Fruit fly (Drosophila melanogaster) whole organism, embryonic: ENCODE results near the gene CG32099.

ENCODE experiments used
- B-H1 ChIP-seq: fragments of 200-800 bp; sonication (Bioruptor generic); IDR thresholded peaks from 3 replicates; pipeline ENCODE4 v1.3.6; 2022; ENCODE audit warnings: missing biosample characterization, missing genetic modification characterization
- Blimp-1 ChIP-seq: fragments of 200-800 bp; sonication (Bioruptor generic); optimal IDR thresholded peaks from 3 replicates; lab custom pipeline; 2018; ENCODE audit warnings: missing biosample characterization, missing genetic modification characterization, mild to moderate bottlenecking, moderate library complexity, missing genetic modification reagents
- CG10543 ChIP-seq: fragments of 200-800 bp; sonication (Bioruptor generic); optimal IDR thresholded peaks from 3 replicates; lab custom pipeline; 2017; ENCODE audit warnings: missing biosample characterization, mild to moderate bottlenecking, missing genetic modification characterization, moderate library complexity
- CG10565 ChIP-seq: fragments of 200-800 bp; sonication (Bioruptor generic); optimal IDR thresholded peaks from 3 replicates; lab custom pipeline; 2016; ENCODE audit warnings: missing biosample characterization, mild to moderate bottlenecking, missing genetic modification characterization
- CG10959 ChIP-seq: fragments of 200-800 bp; sonication (Bioruptor generic); IDR thresholded peaks from 2 replicates; pipeline ENCODE4 v1.3.6; 2022; ENCODE audit warnings: missing biosample characterization, missing genetic modification characterization
- CG11085 ChIP-seq: fragments of 200-800 bp; sonication (Bioruptor generic); IDR thresholded peaks from 2 replicates; pipeline ENCODE4 v1.3.6; 2022; ENCODE audit warnings: missing biosample characterization, missing genetic modification characterization
- CG13123 ChIP-seq: fragments of 200-800 bp; sonication (Bioruptor generic); optimal IDR thresholded peaks from 2 replicates; lab custom pipeline; 2016; ENCODE audit warnings: missing biosample characterization, missing genetic modification characterization
- CG15601 ChIP-seq: fragments of 200-800 bp; sonication (Bioruptor generic); optimal IDR thresholded peaks from 3 replicates; lab custom pipeline; 2019; ENCODE audit warnings: missing biosample characterization, mild to moderate bottlenecking, missing genetic modification characterization, moderate library complexity
- CG1603 ChIP-seq: fragments of 200-800 bp; sonication (Bioruptor generic); optimal IDR thresholded peaks from 2 replicates; lab custom pipeline; 2019; ENCODE audit warnings: missing biosample characterization, mild to moderate bottlenecking, missing genetic modification characterization, moderate library complexity
- CG16813 ChIP-seq: fragments of 200-800 bp; sonication (Bioruptor generic); IDR thresholded peaks from 3 replicates; pipeline ENCODE4 v1.3.6; 2022; ENCODE audit warnings: missing biosample characterization, missing genetic modification characterization; ENCODE audit not compliant: partially characterized antibody
- CG17568 ChIP-seq: fragments of 200-800 bp; sonication (Bioruptor generic); optimal IDR thresholded peaks from 2 replicates; lab custom pipeline; 2018; ENCODE audit warnings: missing biosample characterization, mild to moderate bottlenecking, missing genetic modification characterization, moderate library complexity
- CG17802 ChIP-seq: fragments of 200-800 bp; sonication (Bioruptor generic); optimal IDR thresholded peaks from 2 replicates; lab custom pipeline; 2018; ENCODE audit warnings: missing biosample characterization, mild to moderate bottlenecking, missing genetic modification characterization, moderate library complexity
- CG17912 ChIP-seq: fragments of 200-800 bp; sonication (Bioruptor generic); optimal IDR thresholded peaks from 2 replicates; lab custom pipeline; 2018; ENCODE audit warnings: missing biosample characterization, mild to moderate bottlenecking, missing genetic modification characterization
- CG30431 ChIP-seq: fragments of 200-800 bp; sonication (Bioruptor generic); optimal IDR thresholded peaks from 2 replicates; lab custom pipeline; 2017; ENCODE audit warnings: missing biosample characterization, missing genetic modification characterization
- CG31224 ChIP-seq: fragments of 200-800 bp; sonication (Bioruptor generic); IDR thresholded peaks from 2 replicates; pipeline ENCODE4 v1.3.6; 2022; ENCODE audit warnings: missing biosample characterization, missing genetic modification characterization
- CG32767 ChIP-seq: fragments of 200-800 bp; sonication (Bioruptor generic); IDR thresholded peaks from 2 replicates; pipeline ENCODE4 v1.3.6; 2022; ENCODE audit warnings: missing biosample characterization, missing genetic modification characterization
- CG33557 ChIP-seq: fragments of 200-800 bp; sonication (Bioruptor generic); optimal IDR thresholded peaks from 2 replicates; lab custom pipeline; 2019; ENCODE audit warnings: missing biosample characterization, mild to moderate bottlenecking, missing genetic modification characterization, moderate library complexity
- CG4707 ChIP-seq: fragments of 200-800 bp; sonication (Bioruptor generic); optimal IDR thresholded peaks from 2 replicates; lab custom pipeline; 2018; ENCODE audit warnings: missing biosample characterization, mild to moderate bottlenecking, missing genetic modification characterization, moderate library complexity
- CG6272 ChIP-seq: fragments of 200-800 bp; sonication (Bioruptor generic); IDR thresholded peaks from 2 replicates; pipeline ENCODE4 v1.3.6; 2022; ENCODE audit warnings: missing biosample characterization, missing genetic modification characterization
- CG6791 ChIP-seq: fragments of 200-800 bp; sonication (Bioruptor generic); IDR thresholded peaks from 3 replicates; pipeline ENCODE4 v1.3.6; 2022; ENCODE audit warnings: missing biosample characterization, missing genetic modification characterization; ENCODE audit not compliant: partially characterized antibody
- CG7786 ChIP-seq: fragments of 200-800 bp; sonication (Bioruptor generic); optimal IDR thresholded peaks from 2 replicates; lab custom pipeline; 2016; ENCODE audit warnings: missing biosample characterization, missing genetic modification characterization
- CG9437 ChIP-seq: fragments of 200-800 bp; sonication (Bioruptor generic); optimal IDR thresholded peaks from 2 replicates; lab custom pipeline; 2018; ENCODE audit warnings: missing biosample characterization, mild to moderate bottlenecking, missing genetic modification characterization
- CG9727 ChIP-seq: fragments of 200-800 bp; sonication (Bioruptor generic); optimal IDR thresholded peaks from 3 replicates; lab custom pipeline; 2017; ENCODE audit warnings: missing biosample characterization, mild to moderate bottlenecking, missing genetic modification characterization
- CoRest ChIP-seq: fragments of 200-800 bp; sonication (Bioruptor generic); optimal IDR thresholded peaks from 3 replicates; lab custom pipeline; 2018; ENCODE audit warnings: missing biosample characterization, mild to moderate bottlenecking, missing genetic modification characterization, moderate library complexity
- D19B ChIP-seq: fragments of 200-800 bp; sonication (Bioruptor generic); optimal IDR thresholded peaks from 2 replicates; lab custom pipeline; 2017; ENCODE audit warnings: missing biosample characterization, mild to moderate bottlenecking, missing genetic modification characterization
- Dek ChIP-seq: fragments of 200-800 bp; sonication (Bioruptor generic); optimal IDR thresholded peaks from 3 replicates; lab custom pipeline; 2019; ENCODE audit warnings: missing biosample characterization, mild to moderate bottlenecking, missing genetic modification characterization, moderate library complexity
- Fer2 ChIP-seq: fragments of 200-800 bp; sonication (Bioruptor generic); optimal IDR thresholded peaks from 2 replicates; lab custom pipeline; 2018; ENCODE audit warnings: missing biosample characterization, mild to moderate bottlenecking, missing genetic modification characterization, moderate library complexity
- HLH4C ChIP-seq: fragments of 200-800 bp; sonication (Bioruptor generic); IDR thresholded peaks from 3 replicates; pipeline ENCODE4 v1.3.6; 2022; ENCODE audit warnings: missing biosample characterization, missing genetic modification characterization; ENCODE audit not compliant: partially characterized antibody
- Hsf ChIP-seq: fragments of 200-800 bp; sonication (Bioruptor generic); optimal IDR thresholded peaks from 3 replicates; lab custom pipeline; 2016; ENCODE audit warnings: missing biosample characterization, missing genetic modification characterization
- Lim3 ChIP-seq: fragments of 200-800 bp; sonication (Bioruptor generic); IDR thresholded peaks from 2 replicates; pipeline ENCODE4 v1.3.6; 2022; ENCODE audit warnings: missing biosample characterization, missing genetic modification characterization
- Max ChIP-seq: fragments of 200-800 bp; sonication (Bioruptor generic); optimal IDR thresholded peaks from 2 replicates; lab custom pipeline; 2016; ENCODE audit warnings: missing biosample characterization, mild to moderate bottlenecking, missing genetic modification characterization
- TFAM ChIP-seq: fragments of 200-800 bp; sonication (Bioruptor generic); optimal IDR thresholded peaks from 2 replicates; lab custom pipeline; 2017; ENCODE audit warnings: missing biosample characterization, missing genetic modification characterization, inconsistent platforms
- ara ChIP-seq: fragments of 200-800 bp; sonication (Bioruptor generic); IDR thresholded peaks from 2 replicates; pipeline ENCODE4 v1.3.6; 2022; ENCODE audit warnings: missing biosample characterization, missing genetic modification characterization
- az2 ChIP-seq: fragments of 200-800 bp; sonication (Bioruptor generic); optimal IDR thresholded peaks from 3 replicates; lab custom pipeline; 2016; ENCODE audit warnings: missing biosample characterization, missing genetic modification characterization
- cg ChIP-seq: fragments of 200-800 bp; sonication (Bioruptor generic); optimal IDR thresholded peaks from 3 replicates; lab custom pipeline; 2019; ENCODE audit warnings: missing biosample characterization, mild to moderate bottlenecking, missing genetic modification characterization, moderate library complexity
- dan ChIP-seq: fragments of 200-800 bp; sonication (Bioruptor generic); IDR thresholded peaks from 2 replicates; pipeline ENCODE4 v1.3.6; 2022; ENCODE audit warnings: missing biosample characterization, missing genetic modification characterization
- fru ChIP-seq: fragments of >200 bp; optimal IDR thresholded peaks from 2 replicates; lab custom pipeline; 2017
- gro ChIP-seq: fragments of 200-800 bp; sonication (Bioruptor generic); optimal IDR thresholded peaks from 2 replicates; lab custom pipeline; 2016; ENCODE audit warnings: missing biosample characterization, missing genetic modification characterization
- jumu ChIP-seq: fragments of 200-800 bp; sonication (Bioruptor generic); optimal IDR thresholded peaks from 3 replicates; lab custom pipeline; 2016; ENCODE audit warnings: missing biosample characterization, missing genetic modification characterization
- mirr ChIP-seq: fragments of 200-800 bp; sonication (Bioruptor generic); optimal IDR thresholded peaks from 3 replicates; lab custom pipeline; 2018; ENCODE audit warnings: missing biosample characterization, mild to moderate bottlenecking, missing genetic modification characterization
- nerfin-2 ChIP-seq: fragments of 200-800 bp; sonication (Bioruptor generic); IDR thresholded peaks from 2 replicates; pipeline ENCODE4 v1.3.6; 2022; ENCODE audit warnings: missing biosample characterization, missing genetic modification characterization; ENCODE audit not compliant: partially characterized antibody
- odd ChIP-seq: fragments of 200-800 bp; sonication (Bioruptor generic); optimal IDR thresholded peaks from 2 replicates; lab custom pipeline; 2017; ENCODE audit warnings: missing biosample characterization, mild to moderate bottlenecking, missing genetic modification characterization
- pan ChIP-seq, 4 experiments: fragments of >200 bp in 3 of 4; fragments of 200-800 bp in 1 of 4; sonication (Bioruptor generic) in 1 of 4; optimal IDR thresholded peaks in 3 of 4; IDR thresholded peaks in 1 of 4; 2 replicates each; pipeline versions ENCODE4 v1.3.6 to Lab custom; 2017 to 2022; ENCODE audit warnings: missing biosample characterization in 2 of 4, missing genetic modification characterization in 2 of 4, mixed read lengths in 1 of 4
- pfk ChIP-seq: fragments of 200-800 bp; sonication (Bioruptor generic); optimal IDR thresholded peaks from 2 replicates; lab custom pipeline; 2018; ENCODE audit warnings: missing biosample characterization, mild to moderate bottlenecking, missing genetic modification characterization, moderate library complexity
- tup ChIP-seq: fragments of 200-800 bp; sonication (Bioruptor generic); optimal IDR thresholded peaks from 2 replicates; lab custom pipeline; 2016; ENCODE audit warnings: missing biosample characterization, mild to moderate bottlenecking, missing genetic modification characterization, moderate library complexity
- unc-4 ChIP-seq: fragments of 200-800 bp; sonication (Bioruptor generic); IDR thresholded peaks from 2 replicates; pipeline ENCODE4 v1.3.6; 2022; ENCODE audit warnings: missing biosample characterization, missing genetic modification characterization; ENCODE audit not compliant: partially characterized antibody
- usp ChIP-seq: fragments of >200 bp; optimal IDR thresholded peaks from 2 replicates; lab custom pipeline; 2017; ENCODE audit warnings: missing biosample characterization, missing genetic modification characterization

CG32099 gene

dm6 chr3L:12111081-12111958, 37.8 kb upstream of the CG32099 start (continued):
- peak; percentile 66 for TF ChIP-seq Dek (tag; lab: Kevin White, UChicago)
- peak; percentile 82 for TF ChIP-seq CG32767 (GFP tag; lab: Robert Waterston, UW)
- no peak for TF ChIP-seq pan (optimal IDR thresholded peaks at IDR 0.05; lab: Kevin White, UChicago)
- peak in 1 of 2 experiments; percentile 76 for TF ChIP-seq pan (GFP tag; optimal IDR thresholded peaks at IDR 0.05 in 1 of 2, IDR thresholded peaks at IDR 0.05 in 1 of 2)
- no peak for TF ChIP-seq dan
- peak; percentile 95 for TF ChIP-seq CG15601 (tag; lab: Kevin White, UChicago)
- no peak for TF ChIP-seq unc-4 (GFP tag; lab: Robert Waterston, UW)
- peak; percentile 21 for TF ChIP-seq CG1603 (tag; lab: Kevin White, UChicago)
- no peak for TF ChIP-seq CG10959 (GFP tag; lab: Robert Waterston, UW)
- TF ChIP-seq mirr (GFP tag; lab: Kevin White, UChicago) = no peak
- TF ChIP-seq ara (GFP tag; lab: Robert Waterston, UW) = peak; percentile 27; the same call in 1 of the 2 replicates
- TF ChIP-seq az2 (GFP tag; lab: Kevin White, UChicago) = peak; percentile 64
- TF ChIP-seq pfk = no peak
- TF ChIP-seq CG10543 = no peak
- TF ChIP-seq CG17568 (GFP tag; lab: Kevin White, UChicago) = no peak
- peak; percentile 90 for TF ChIP-seq CG9727 (GFP tag; lab: Kevin White, UChicago)
- TF ChIP-seq CG6791 (GFP tag; lab: Robert Waterston, UW) = no peak
- peak; percentile 38 for TF ChIP-seq CG30431 (GFP tag; lab: Kevin White, UChicago)
- no peak for TF ChIP-seq usp
- TF ChIP-seq cg (GFP tag; lab: Kevin White, UChicago) = peak; percentile 34
- peak; percentile 49 for TF ChIP-seq Hsf
- TF ChIP-seq odd (GFP tag; lab: Kevin White, UChicago) = peak; percentile 81
- no peak for TF ChIP-seq tup
- no peak for TF ChIP-seq D19B (GFP tag; lab: Kevin White, UChicago)
- TF ChIP-seq nerfin-2 (GFP tag; lab: Robert Waterston, UW) = no peak
- peak; percentile 57 for TF ChIP-seq CG13123 (GFP tag; lab: Kevin White, UChicago)
- no peak for TF ChIP-seq HLH4C (GFP tag; lab: Robert Waterston, UW)
- TF ChIP-seq Max (GFP tag; lab: Kevin White, UChicago) = peak; percentile 45
- TF ChIP-seq CG17912 (GFP tag; lab: Kevin White, UChicago) = no peak
- TF ChIP-seq CG10565 (GFP tag; lab: Kevin White, UChicago) = no peak
- TF ChIP-seq gro = no peak
- peak; percentile 89 for TF ChIP-seq CG9437 (GFP tag; lab: Kevin White, UChicago)
- no peak for TF ChIP-seq CG11085 (GFP tag; lab: Robert Waterston, UW)
- TF ChIP-seq CG31224 (GFP tag; lab: Robert Waterston, UW) = no peak
- peak; percentile 93 for TF ChIP-seq Blimp-1 (GFP tag; lab: Kevin White, UChicago)
- 0 out of 3 replicates have a peak, but pooled peaks have one; percentile 54 for TF ChIP-seq B-H1 (GFP tag; lab: Robert Waterston, UW)
- TF ChIP-seq CG33557 (GFP tag; lab: Kevin White, UChicago) = peak; percentile 96
- TF ChIP-seq CG7786 (GFP tag; lab: Kevin White, UChicago) = no peak
- no peak for TF ChIP-seq CG6272 (GFP tag; lab: Robert Waterston, UW)
- no peak for TF ChIP-seq fru
- TF ChIP-seq Lim3 (GFP tag; lab: Robert Waterston, UW) = no peak
- peak; percentile 0 for TF ChIP-seq jumu
- TF ChIP-seq Fer2 = peak; percentile 39
- peak; percentile 41 for TF ChIP-seq CG17802 (tag; lab: Kevin White, UChicago)
- TF ChIP-seq TFAM (GFP tag; lab: Kevin White, UChicago) = no peak
- peak; percentile 24 for TF ChIP-seq CG4707 (GFP tag; lab: Kevin White, UChicago)
- peak; percentile 95 for TF ChIP-seq CoRest (tag; lab: Kevin White, UChicago)
- TF ChIP-seq CG16813 (GFP tag; lab: Robert Waterston, UW) = no peak
